Fruit fly (Drosophila melanogaster) S2 (cell line): ENCODE measurements around the gene kek4.

Source experiments
- CG8478 ChIP-seq: fragments of >200 bp; optimal IDR thresholded peaks from 2 replicates; lab custom pipeline; 2018
- CTCF ChIP-seq, 2 experiments: fragments of >200 bp; optimal IDR thresholded peaks; 2 replicates each; lab custom pipeline; 2018

DNA sequence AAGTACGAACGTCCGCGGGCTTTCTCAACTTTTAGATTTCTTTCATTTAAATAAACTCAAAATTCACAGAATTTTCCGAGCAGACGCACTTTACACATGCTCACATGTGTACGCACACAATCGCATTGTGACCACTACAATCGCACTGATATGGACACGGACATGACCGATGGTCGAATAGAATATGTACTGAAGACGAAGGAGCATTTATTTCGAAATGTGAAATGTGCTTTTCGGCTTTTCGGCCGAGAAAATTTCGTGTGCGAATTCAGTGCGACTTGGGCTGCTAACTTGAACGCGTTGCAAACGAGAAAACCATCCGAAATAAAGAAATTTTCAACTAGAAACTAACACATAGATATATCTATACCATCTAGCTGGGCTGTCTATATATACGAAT, 45.6 kb upstream of the kek4 start, which contains the start of gene CG44085:
- no peak for TF ChIP-seq CG8478 (lab: Kevin White, UChicago)
- no peak for TF ChIP-seq CTCF (optimal IDR thresholded peaks at IDR 0.05; lab: Kevin White, UChicago)
